Worm (Caenorhabditis elegans): ENCODE results near the gene apc-10.

The apc-10 gene

ce11 chrV:10414610-10415009 is 11.5 kb downstream of the apc-10 start, which contains the start of gene F15H10.9:
Gene F15H10.9 (minus strand): TSS chrV:10414710.
- no peak for TF ChIP-seq zag-1 (tag; optimal IDR thresholded peaks at IDR 0.05)
- TF ChIP-seq ceh-16 (tag; optimal IDR thresholded peaks at IDR 0.05) = no peak

ce11 chrV:10410030-10410713 is 16.0 kb downstream of the apc-10 start, which contains the start of gene F15H10.12:
Gene F15H10.12 (minus strand): TSS chrV:10410080.
- no peak for TF ChIP-seq nhr-23 (tag; optimal IDR thresholded peaks at IDR 0.05)
- TF ChIP-seq tbx-2 (tag; optimal IDR thresholded peaks at IDR 0.05) = no peak

- TF ChIP-seq ZK546.5 (tag; optimal IDR thresholded peaks at IDR 0.05) = no peak
- no peak for TF ChIP-seq fkh-10 (GFP tag; optimal IDR thresholded peaks at IDR 0.05)
- TF ChIP-seq elt-3 (tag; optimal IDR thresholded peaks at IDR 0.05) = no peak
- no peak for TF ChIP-seq skn-1 (tag; optimal IDR thresholded peaks at IDR 0.05)
- TF ChIP-seq elt-2 (tag; optimal IDR thresholded peaks at IDR 0.05) = no peak
- no peak for TF ChIP-seq ama-1 (optimal IDR thresholded peaks at IDR 0.05)
- TF ChIP-seq ztf-11 (tag; optimal IDR thresholded peaks at IDR 0.05) = no peak
- no peak for TF ChIP-seq unc-62 (GFP tag; optimal IDR thresholded peaks at IDR 0.05)
- no peak for TF ChIP-seq nhr-237 (tag; optimal IDR thresholded peaks at IDR 0.05)
- no peak for TF ChIP-seq ceh-16 (tag; optimal IDR thresholded peaks at IDR 0.05)
Observed at ce11 chrV:10406313-10406712, 19.8 kb downstream of the apc-10 start, which contains the start of gene F15H10.7. Gene F15H10.7 (minus strand): TSS chrV:10406413.

- no peak for TF ChIP-seq elt-2 (tag; optimal IDR thresholded peaks at IDR 0.05)
- no peak for TF ChIP-seq ztf-11 (tag; optimal IDR thresholded peaks at IDR 0.05)
- TF ChIP-seq ceh-9 (tag; optimal IDR thresholded peaks at IDR 0.05) = no peak
Observed at ce11 chrV:10404701-10405100, 21.5 kb downstream of the apc-10 start.

ce11 chrV:10402804-10403203 is 23.3 kb downstream of the apc-10 start, which contains the start of gene F15H10.8:
Gene F15H10.8 (minus strand): TSS chrV:10402904.
- TF ChIP-seq nhr-76 (tag; optimal IDR thresholded peaks at IDR 0.05) (no peak), ceh-9 (tag; optimal IDR thresholded peaks at IDR 0.05) (no peak), R02D3.7 (tag; optimal IDR thresholded peaks at IDR 0.05) (no peak), snpc-4 (tag; optimal IDR thresholded peaks at IDR 0.05) (no peak), mml-1 (tag; optimal IDR thresholded peaks at IDR 0.05) (no peak), sea-2 (GFP tag; optimal IDR thresholded peaks at IDR 0.05) (no peak), nhr-12 (tag; optimal IDR thresholded peaks at IDR 0.05) (no peak), unc-62 (GFP tag; optimal IDR thresholded peaks at IDR 0.05) (no peak), lsy-12 (tag; optimal IDR thresholded peaks at IDR 0.05) (no peak), ZK546.5 (tag; optimal IDR thresholded peaks at IDR 0.05) (no peak), nhr-43 (tag; optimal IDR thresholded peaks at IDR 0.05; ENCODE audit: poor library complexity, severe bottlenecking) (no peak), elt-2 (tag; optimal IDR thresholded peaks at IDR 0.05) (no peak), egl-27 (tag; optimal IDR thresholded peaks at IDR 0.05) (no peak), pha-4 (tag; optimal IDR thresholded peaks at IDR 0.05) (no peak), fkh-10 (GFP tag; optimal IDR thresholded peaks at IDR 0.05) (no peak), elt-1 (tag; optimal IDR thresholded peaks at IDR 0.05) (no peak)

- TF ChIP-seq nhr-237 (tag; optimal IDR thresholded peaks at IDR 0.05) (no peak), elt-2 (tag; optimal IDR thresholded peaks at IDR 0.05) (peak; percentile 96), fkh-10 (GFP tag; optimal IDR thresholded peaks at IDR 0.05) (no peak), pqm-1 (tag; optimal IDR thresholded peaks at IDR 0.05) (peak; percentile 80), ceh-82 (tag; optimal IDR thresholded peaks at IDR 0.05) (no peak), pha-4 (tag; optimal IDR thresholded peaks at IDR 0.05) (peak; percentile 53), daf-12 (tag; optimal IDR thresholded peaks at IDR 0.05) (no peak), jun-1 (tag; optimal IDR thresholded peaks at IDR 0.05) (peak; percentile 14), nhr-43 (tag; optimal IDR thresholded peaks at IDR 0.05; ENCODE audit: poor library complexity, severe bottlenecking) (no peak), ZK546.5 (tag; optimal IDR thresholded peaks at IDR 0.05) (no peak), snpc-4 (tag; optimal IDR thresholded peaks at IDR 0.05) (no peak), ztf-11 (tag; optimal IDR thresholded peaks at IDR 0.05) (no peak), eor-1 (tag; optimal IDR thresholded peaks at IDR 0.05) (no peak), ama-1 (optimal IDR thresholded peaks at IDR 0.05) (no peak), unc-62 (GFP tag; optimal IDR thresholded peaks at IDR 0.05) (no peak), skn-1 (tag; optimal IDR thresholded peaks at IDR 0.05) (no peak)
Observed at ce11 chrV:10399290-10399689, 26.9 kb downstream of the apc-10 start.
